Worm (Caenorhabditis elegans) whole organism, early embryonic: ENCODE measurements around the gene glr-8.

Experiments
- B0310.2 ChIP-seq: sonication (generic microtip); optimal IDR thresholded peaks from 2 replicates; lab custom pipeline; 2016; ENCODE audit warnings: mild to moderate bottlenecking, missing genetic modification characterization, missing compliant biosample characterization
- ama-1 ChIP-seq: fragments of 150-350 bp; optimal IDR thresholded peaks from 2 replicates; lab custom pipeline; 2014
- ets-7 ChIP-seq: sonication (generic microtip); optimal IDR thresholded peaks from 2 replicates; lab custom pipeline; 2016; ENCODE audit warnings: missing genotype, missing genetic modification characterization, missing compliant biosample characterization
- hmg-4 ChIP-seq: fragments of 200-800 bp; sonication (Bioruptor generic); optimal IDR thresholded peaks from 2 replicates; lab custom pipeline; 2018; ENCODE audit warnings: mild to moderate bottlenecking, missing genetic modification characterization, missing compliant biosample characterization
- pes-1 ChIP-seq: fragments of 200-800 bp; sonication (Bioruptor generic); IDR thresholded peaks from 2 replicates; pipeline ENCODE4 v1.3.6; 2022; ENCODE audit warnings: missing genetic modification reagents, missing genetic modification characterization, missing compliant biosample characterization
- sea-1 ChIP-seq: fragments of 200-800 bp; sonication (Bioruptor generic); conservative IDR thresholded peaks from 2 replicates; pipeline ENCODE4 v1.3.6; 2022; ENCODE audit warnings: missing genetic modification characterization, missing compliant biosample characterization

DNA sequence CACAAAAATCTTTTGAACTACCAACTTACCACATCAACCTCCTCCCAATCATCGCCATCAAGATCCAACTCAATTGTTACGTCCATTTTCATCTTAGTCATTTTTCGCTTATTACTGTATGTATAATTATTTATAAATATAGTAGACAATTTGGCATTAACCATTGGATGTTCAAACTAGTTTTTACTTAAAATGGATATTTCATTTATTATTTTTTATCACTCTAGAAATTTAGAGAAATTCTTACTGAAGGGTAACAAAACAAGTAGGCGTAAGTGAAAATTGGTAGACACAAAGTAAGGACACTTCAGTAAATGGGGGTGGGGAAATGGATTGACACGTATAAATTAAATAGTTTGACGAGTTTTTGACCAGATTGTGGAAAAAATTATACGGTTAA lies 6.0 kb upstream of the glr-8 start, which contains the start of gene actl-1:
- TF ChIP-seq ets-7 (tag; lab: Kevin White, UChicago) (no peak), ama-1 (lab: Kevin White, UChicago) (no peak), hmg-4 (GFP tag; lab: Kevin White, UChicago) (no peak), sea-1 (GFP tag; lab: Robert Waterston, UW) (no peak), pes-1 (GFP tag; lab: Robert Waterston, UW) (no peak), B0310.2 (tag; lab: Kevin White, UChicago) (no peak)
